Worm (Caenorhabditis elegans) whole organism, early embryonic: Measurements from ENCODE around the gene M162.7.

Experiments
- B0310.2 ChIP-seq: sonication (generic microtip); optimal IDR thresholded peaks from 2 replicates; lab custom pipeline; 2016; ENCODE audit warnings: mild to moderate bottlenecking, missing genetic modification characterization, missing compliant biosample characterization
- F13C5.2 ChIP-seq: sonication (generic microtip); optimal IDR thresholded peaks from 2 replicates; lab custom pipeline; 2017; ENCODE audit warnings: mild to moderate bottlenecking, missing genetic modification characterization, inconsistent platforms, missing compliant biosample characterization
- aly-1 ChIP-seq: sonication (generic microtip); optimal IDR thresholded peaks from 2 replicates; lab custom pipeline; 2016; ENCODE audit warnings: missing genetic modification characterization, missing compliant biosample characterization
- ama-1 ChIP-seq: fragments of 150-350 bp; optimal IDR thresholded peaks from 2 replicates; lab custom pipeline; 2014
- ceh-13 ChIP-seq: fragments of 200-800 bp; sonication (Bioruptor generic); optimal IDR thresholded peaks from 2 replicates; lab custom pipeline; 2018; ENCODE audit warnings: mild to moderate bottlenecking, missing genetic modification characterization, missing compliant biosample characterization
- ceh-36 ChIP-seq: sonication (generic microtip); optimal IDR thresholded peaks from 2 replicates; lab custom pipeline; 2016; ENCODE audit warnings: missing genetic modification characterization, inconsistent platforms, missing compliant biosample characterization
- ets-7 ChIP-seq: sonication (generic microtip); optimal IDR thresholded peaks from 2 replicates; lab custom pipeline; 2016; ENCODE audit warnings: missing genotype, missing genetic modification characterization, missing compliant biosample characterization
- flt-1 ChIP-seq: fragments of 200-800 bp; sonication (Bioruptor generic); IDR thresholded peaks from 2 replicates; pipeline ENCODE4 v1.3.6; 2022; ENCODE audit warnings: missing genetic modification characterization, missing compliant biosample characterization
- hmbx-1 ChIP-seq: sonication (generic microtip); optimal IDR thresholded peaks from 2 replicates; lab custom pipeline; 2016; ENCODE audit warnings: mild to moderate bottlenecking, missing genetic modification characterization, missing compliant biosample characterization
- hmg-4 ChIP-seq: fragments of 200-800 bp; sonication (Bioruptor generic); optimal IDR thresholded peaks from 2 replicates; lab custom pipeline; 2018; ENCODE audit warnings: mild to moderate bottlenecking, missing genetic modification characterization, missing compliant biosample characterization
- hnd-1 ChIP-seq: sonication (generic microtip); optimal IDR thresholded peaks from 2 replicates; lab custom pipeline; 2016; ENCODE audit warnings: missing genetic modification characterization, missing compliant biosample characterization
- pes-1 ChIP-seq: fragments of 200-800 bp; sonication (Bioruptor generic); IDR thresholded peaks from 2 replicates; pipeline ENCODE4 v1.3.6; 2022; ENCODE audit warnings: missing genetic modification reagents, missing genetic modification characterization, missing compliant biosample characterization
- scrt-1 ChIP-seq: fragments of 200-800 bp; sonication (Bioruptor generic); IDR thresholded peaks from 2 replicates; pipeline ENCODE4 v1.3.6; 2022; ENCODE audit warnings: missing genetic modification characterization, missing compliant biosample characterization
- sea-1 ChIP-seq: fragments of 200-800 bp; sonication (Bioruptor generic); conservative IDR thresholded peaks from 2 replicates; pipeline ENCODE4 v1.3.6; 2022; ENCODE audit warnings: missing genetic modification characterization, missing compliant biosample characterization
- tbx-11 ChIP-seq: fragments of 200-800 bp; sonication (Bioruptor generic); IDR thresholded peaks from 2 replicates; pipeline ENCODE4 v1.3.6; 2022; ENCODE audit warnings: missing genetic modification characterization, missing compliant biosample characterization
- tbx-37 ChIP-seq: fragments of 200-800 bp; sonication (Bioruptor generic); conservative IDR thresholded peaks from 2 replicates; pipeline ENCODE4 v1.3.6; 2022; ENCODE audit warnings: missing genetic modification reagents, missing genetic modification characterization, missing compliant biosample characterization
- tra-4 ChIP-seq: sonication (generic microtip); optimal IDR thresholded peaks from 2 replicates; lab custom pipeline; 2017; ENCODE audit warnings: missing genetic modification characterization, missing compliant biosample characterization

Gene M162.7

ce11 chrV:19779220-19779619 is 15.6 kb downstream of the M162.7 start:
- no peak for TF ChIP-seq flt-1
- TF ChIP-seq aly-1: no peak
- no peak for TF ChIP-seq tbx-11 (GFP tag; lab: Robert Waterston, UW)
- no peak for TF ChIP-seq hmg-4 (GFP tag; lab: Kevin White, UChicago)
- no peak for TF ChIP-seq hmbx-1 (tag; lab: Kevin White, UChicago)
- TF ChIP-seq pes-1: no peak
- no peak for TF ChIP-seq ama-1 (lab: Kevin White, UChicago)
- no peak for TF ChIP-seq hnd-1 (tag; lab: Kevin White, UChicago)
- TF ChIP-seq sea-1 (GFP tag; lab: Robert Waterston, UW): no peak
- no peak for TF ChIP-seq F13C5.2
- no peak for TF ChIP-seq ceh-13 (GFP tag; lab: Kevin White, UChicago)
- TF ChIP-seq tbx-37 (GFP tag; lab: Robert Waterston, UW): no peak

- TF ChIP-seq tra-4 (tag; lab: Kevin White, UChicago): no peak
- no peak for TF ChIP-seq ets-7
- no peak for TF ChIP-seq hnd-1 (tag; lab: Kevin White, UChicago)
- TF ChIP-seq tbx-11 (GFP tag; lab: Robert Waterston, UW): no peak
- no peak for TF ChIP-seq pes-1
- TF ChIP-seq flt-1: no peak
- TF ChIP-seq ceh-13 (GFP tag; lab: Kevin White, UChicago): no peak
- TF ChIP-seq ceh-36 (tag; lab: Kevin White, UChicago): no peak
- TF ChIP-seq hmg-4 (GFP tag; lab: Kevin White, UChicago): no peak
- no peak for TF ChIP-seq B0310.2 (tag; lab: Kevin White, UChicago)
- TF ChIP-seq tbx-37 (GFP tag; lab: Robert Waterston, UW): no peak
- TF ChIP-seq aly-1: no peak
- no peak for TF ChIP-seq sea-1 (GFP tag; lab: Robert Waterston, UW)
- TF ChIP-seq hmbx-1 (tag; lab: Kevin White, UChicago): no peak
- TF ChIP-seq scrt-1 (GFP tag; lab: Robert Waterston, UW): no peak
These were observed 16.2 kb downstream of the M162.7 start, which contains the start of gene fbxa-194 for ce11 chrV:19778608-19779007. fbxa-194 (minus strand) TSS chrV:19778708.

- TF ChIP-seq ceh-13 (GFP tag; lab: Kevin White, UChicago) (no peak), ets-7 (no peak), hnd-1 (tag; lab: Kevin White, UChicago) (no peak), hmg-4 (GFP tag; lab: Kevin White, UChicago) (no peak), F13C5.2 (no peak), hmbx-1 (tag; lab: Kevin White, UChicago) (no peak), sea-1 (GFP tag; lab: Robert Waterston, UW) (no peak), ama-1 (lab: Kevin White, UChicago) (no peak), flt-1 (no peak), tra-4 (tag; lab: Kevin White, UChicago) (no peak), tbx-37 (GFP tag; lab: Robert Waterston, UW) (no peak), pes-1 (no peak)
These were observed 17.6 kb downstream of the M162.7 start, which contains the start of gene fbxa-118 for ce11 chrV:19777227-19777626. fbxa-118 (minus strand) TSS chrV:19777327.

ce11 chrV:19771660-19772059 is 23.2 kb downstream of the M162.7 start, which contains the start of gene M162.15:
M162.15 (minus strand) TSS chrV:19771760.
- TF ChIP-seq B0310.2 (tag; lab: Kevin White, UChicago) (no peak), sea-1 (GFP tag; lab: Robert Waterston, UW) (no peak), F13C5.2 (no peak), tbx-11 (GFP tag; lab: Robert Waterston, UW) (no peak), hmbx-1 (tag; lab: Kevin White, UChicago) (no peak), hnd-1 (tag; lab: Kevin White, UChicago) (no peak), scrt-1 (GFP tag; lab: Robert Waterston, UW) (no peak), ceh-36 (tag; lab: Kevin White, UChicago) (no peak)

- no peak for TF ChIP-seq pes-1
- TF ChIP-seq scrt-1 (GFP tag; lab: Robert Waterston, UW): no peak
- TF ChIP-seq tbx-11 (GFP tag; lab: Robert Waterston, UW): no peak
- TF ChIP-seq hmbx-1 (tag; lab: Kevin White, UChicago): no peak
- TF ChIP-seq hnd-1 (tag; lab: Kevin White, UChicago): no peak
- TF ChIP-seq ceh-36 (tag; lab: Kevin White, UChicago): no peak
- TF ChIP-seq ama-1 (lab: Kevin White, UChicago): no peak
- no peak for TF ChIP-seq tbx-37 (GFP tag; lab: Robert Waterston, UW)
- no peak for TF ChIP-seq B0310.2 (tag; lab: Kevin White, UChicago)
- TF ChIP-seq aly-1: no peak
- no peak for TF ChIP-seq flt-1
- no peak for TF ChIP-seq ets-7
- TF ChIP-seq tra-4 (tag; lab: Kevin White, UChicago): no peak
- TF ChIP-seq ceh-13 (GFP tag; lab: Kevin White, UChicago): no peak
- no peak for TF ChIP-seq F13C5.2
- no peak for TF ChIP-seq hmg-4 (GFP tag; lab: Kevin White, UChicago)
- TF ChIP-seq sea-1 (GFP tag; lab: Robert Waterston, UW): no peak
These were observed 27.1 kb downstream of the M162.7 start for ce11 chrV:19767719-19768118.

- TF ChIP-seq ets-7: no peak
- TF ChIP-seq hmbx-1 (tag; lab: Kevin White, UChicago): no peak
- TF ChIP-seq hnd-1 (tag; lab: Kevin White, UChicago): no peak
- TF ChIP-seq scrt-1 (GFP tag; lab: Robert Waterston, UW): no peak
- TF ChIP-seq pes-1: no peak
- TF ChIP-seq sea-1 (GFP tag; lab: Robert Waterston, UW): no peak
- TF ChIP-seq ceh-13 (GFP tag; lab: Kevin White, UChicago): no peak
- no peak for TF ChIP-seq tbx-37 (GFP tag; lab: Robert Waterston, UW)
These were observed 34.1 kb downstream of the M162.7 start, which contains the start of gene M162.5 for ce11 chrV:19760751-19761150. M162.5 (plus strand) TSS chrV:19761051.

- no peak for TF ChIP-seq hmg-4 (GFP tag; lab: Kevin White, UChicago)
- TF ChIP-seq hmbx-1 (tag; lab: Kevin White, UChicago): no peak
- no peak for TF ChIP-seq tbx-37 (GFP tag; lab: Robert Waterston, UW)
- no peak for TF ChIP-seq tra-4 (tag; lab: Kevin White, UChicago)
- TF ChIP-seq ama-1 (lab: Kevin White, UChicago): no peak
- no peak for TF ChIP-seq ceh-13 (GFP tag; lab: Kevin White, UChicago)
- TF ChIP-seq ceh-36 (tag; lab: Kevin White, UChicago): no peak
- TF ChIP-seq aly-1: no peak
- TF ChIP-seq ets-7: no peak
- TF ChIP-seq tbx-11 (GFP tag; lab: Robert Waterston, UW): no peak
- no peak for TF ChIP-seq hnd-1 (tag; lab: Kevin White, UChicago)
- no peak for TF ChIP-seq B0310.2 (tag; lab: Kevin White, UChicago)
- TF ChIP-seq scrt-1 (GFP tag; lab: Robert Waterston, UW): no peak
- no peak for TF ChIP-seq sea-1 (GFP tag; lab: Robert Waterston, UW)
- no peak for TF ChIP-seq flt-1
- no peak for TF ChIP-seq pes-1
- no peak for TF ChIP-seq F13C5.2
These were observed 35.5 kb downstream of the M162.7 start for ce11 chrV:19759282-19759681.
